Worm (Caenorhabditis elegans) whole organism, L3 larva: Measurements from ENCODE around the gene ZK813.4.
A peak's percentile ranks its signal among the peaks of the same experiment; 100 is the strongest.

ENCODE experiments used
- R02D3.7 ChIP-seq: fragments of 150-350 bp; optimal IDR thresholded peaks from 2 replicates; lab custom pipeline; 2014; ENCODE audit warnings: missing biosample characterization, missing genetic modification characterization
- ZK546.5 ChIP-seq: sonication (generic microtip); optimal IDR thresholded peaks from 2 replicates; lab custom pipeline; 2017; ENCODE audit warnings: missing biosample characterization, missing genetic modification characterization
- aly-2 ChIP-seq: fragments of 150-350 bp; optimal IDR thresholded peaks from 2 replicates; lab custom pipeline; 2014; ENCODE audit warnings: missing biosample characterization, missing genetic modification characterization
- ama-1 ChIP-seq: fragments of 150-350 bp; optimal IDR thresholded peaks from 2 replicates; lab custom pipeline; 2018
- ceh-16 ChIP-seq: sonication (generic microtip); optimal IDR thresholded peaks from 2 replicates; lab custom pipeline; 2017; ENCODE audit warnings: missing biosample characterization, missing genetic modification characterization
- ceh-28 ChIP-seq: fragments of 150-350 bp; optimal IDR thresholded peaks from 2 replicates; lab custom pipeline; 2014; ENCODE audit warnings: missing biosample characterization, missing genetic modification reagents, missing genetic modification characterization
- ceh-82 ChIP-seq: fragments of 150-350 bp; optimal IDR thresholded peaks from 2 replicates; lab custom pipeline; 2014; ENCODE audit warnings: missing biosample characterization, missing genetic modification characterization
- ceh-9 ChIP-seq: sonication (generic microtip); optimal IDR thresholded peaks from 2 replicates; lab custom pipeline; 2018; ENCODE audit warnings: missing biosample characterization, missing genetic modification characterization
- daf-12 ChIP-seq: fragments of 150-350 bp; optimal IDR thresholded peaks from 2 replicates; lab custom pipeline; 2014; ENCODE audit warnings: missing biosample characterization, missing genetic modification reagents, missing genetic modification characterization
- egl-27 ChIP-seq: sonication (generic microtip); optimal IDR thresholded peaks from 4 replicates; lab custom pipeline; 2017; ENCODE audit warnings: missing biosample characterization, missing genetic modification reagents, missing genetic modification characterization
- egl-5 ChIP-seq: fragments of 150-350 bp; optimal IDR thresholded peaks from 2 replicates; lab custom pipeline; 2017; ENCODE audit warnings: missing biosample characterization, missing genetic modification reagents, missing genetic modification characterization, inconsistent platforms
- elt-2 ChIP-seq: sonication (generic microtip); optimal IDR thresholded peaks from 2 replicates; lab custom pipeline; 2016; ENCODE audit warnings: missing genetic modification reagents, mild to moderate bottlenecking, missing genetic modification characterization, missing compliant biosample characterization
- elt-3 ChIP-seq, 3 experiments: fragments of 150-350 bp in 1 of 3; sonication (generic microtip) in 2 of 3; optimal IDR thresholded peaks; 2 replicates in 2 of 3; 4 replicates in 1 of 3; lab custom pipeline; 2014 to 2017; ENCODE audit warnings: missing biosample characterization in 3 of 3, missing genetic modification characterization in 3 of 3
- eor-1 ChIP-seq, 2 experiments: fragments of 150-350 bp; optimal IDR thresholded peaks; 2 replicates each; lab custom pipeline; 2014 to 2018; ENCODE audit warnings: missing biosample characterization in 2 of 2, missing genetic modification characterization in 2 of 2
- fkh-10 ChIP-seq: sonication (generic microtip); optimal IDR thresholded peaks from 2 replicates; lab custom pipeline; 2017; ENCODE audit warnings: missing biosample characterization, missing genetic modification reagents, missing genetic modification characterization
- fkh-2 ChIP-seq: fragments of 150-350 bp; optimal IDR thresholded peaks from 2 replicates; lab custom pipeline; 2014; ENCODE audit warnings: missing biosample characterization, missing genetic modification reagents, missing genetic modification characterization
- fos-1 ChIP-seq: fragments of 150-350 bp; optimal IDR thresholded peaks from 2 replicates; lab custom pipeline; 2014; ENCODE audit warnings: missing biosample characterization, missing genetic modification characterization
- hmg-11 ChIP-seq: sonication (generic microtip); optimal IDR thresholded peaks from 2 replicates; lab custom pipeline; 2016; ENCODE audit warnings: missing genetic modification characterization, missing compliant biosample characterization
- jun-1 ChIP-seq: fragments of 150-350 bp; optimal IDR thresholded peaks from 2 replicates; lab custom pipeline; 2014; ENCODE audit warnings: missing biosample characterization, missing genetic modification reagents, missing genetic modification characterization
- lin-15B ChIP-seq: fragments of 150-350 bp; optimal IDR thresholded peaks from 2 replicates; lab custom pipeline; 2014; ENCODE audit warnings: missing biosample characterization, missing genetic modification characterization
- lin-39 ChIP-seq: fragments of 150-350 bp; optimal IDR thresholded peaks from 2 replicates; lab custom pipeline; 2018; ENCODE audit warnings: missing biosample characterization, missing genetic modification reagents, missing genetic modification characterization
- lsy-12 ChIP-seq: sonication (generic microtip); optimal IDR thresholded peaks from 2 replicates; lab custom pipeline; 2016; ENCODE audit warnings: mild to moderate bottlenecking, missing genetic modification characterization, missing compliant biosample characterization
- mdl-1 ChIP-seq: fragments of 150-350 bp; optimal IDR thresholded peaks from 2 replicates; lab custom pipeline; 2014; ENCODE audit warnings: missing biosample characterization, missing genetic modification characterization
- mml-1 ChIP-seq: fragments of 150-350 bp; sonication (generic microtip); optimal IDR thresholded peaks from 3 replicates; lab custom pipeline; 2014; ENCODE audit warnings: missing biosample characterization, missing genetic modification characterization
- nfya-1 ChIP-seq: sonication (generic microtip); optimal IDR thresholded peaks from 2 replicates; lab custom pipeline; 2017; ENCODE audit warnings: missing genetic modification characterization, mild to moderate bottlenecking, missing compliant biosample characterization, antibody characterized with exemption, moderate library complexity; ENCODE audit not compliant: insufficient read depth
- nhr-11 ChIP-seq: fragments of 150-350 bp; optimal IDR thresholded peaks from 2 replicates; lab custom pipeline; 2014; ENCODE audit warnings: missing biosample characterization, missing genetic modification characterization
- nhr-12 ChIP-seq: fragments of 150-350 bp; optimal IDR thresholded peaks from 2 replicates; lab custom pipeline; 2014; ENCODE audit warnings: missing biosample characterization, missing genetic modification characterization
- nhr-23 ChIP-seq: fragments of 150-350 bp; optimal IDR thresholded peaks from 2 replicates; lab custom pipeline; 2014; ENCODE audit warnings: missing biosample characterization, missing genetic modification reagents, missing genetic modification characterization
- nhr-237 ChIP-seq: fragments of 150-350 bp; optimal IDR thresholded peaks from 2 replicates; lab custom pipeline; 2014; ENCODE audit warnings: missing biosample characterization, missing genetic modification characterization
- nhr-25 ChIP-seq: sonication (generic microtip); optimal IDR thresholded peaks from 2 replicates; lab custom pipeline; 2017; ENCODE audit warnings: missing biosample characterization, missing genetic modification characterization
- nhr-28 ChIP-seq: fragments of 150-350 bp; optimal IDR thresholded peaks from 2 replicates; lab custom pipeline; 2014; ENCODE audit warnings: missing biosample characterization, missing genetic modification characterization
- nhr-43 ChIP-seq: sonication (generic microtip); optimal IDR thresholded peaks from 2 replicates; lab custom pipeline; 2016; ENCODE audit warnings: mild to moderate bottlenecking, missing genetic modification characterization, missing compliant biosample characterization; ENCODE audit not compliant: poor library complexity, severe bottlenecking
- nhr-67 ChIP-seq: fragments of 150-350 bp; optimal IDR thresholded peaks from 2 replicates; lab custom pipeline; 2014; ENCODE audit warnings: missing biosample characterization, missing genetic modification characterization
- nhr-76 ChIP-seq: fragments of 150-350 bp; sonication (generic microtip); optimal IDR thresholded peaks from 5 replicates; lab custom pipeline; 2014; ENCODE audit warnings: missing biosample characterization, missing genetic modification characterization
- nhr-77 ChIP-seq: fragments of 150-350 bp; optimal IDR thresholded peaks from 2 replicates; lab custom pipeline; 2014; ENCODE audit warnings: missing biosample characterization, missing genetic modification characterization
- pqm-1 ChIP-seq: fragments of 150-350 bp; optimal IDR thresholded peaks from 2 replicates; lab custom pipeline; 2017; ENCODE audit warnings: missing biosample characterization, missing genetic modification characterization, inconsistent platforms
- skn-1 ChIP-seq: fragments of 150-350 bp; optimal IDR thresholded peaks from 2 replicates; lab custom pipeline; 2014; ENCODE audit warnings: missing biosample characterization, missing genetic modification characterization
- snpc-4 ChIP-seq: fragments of 150-350 bp; optimal IDR thresholded peaks from 2 replicates; lab custom pipeline; 2014; ENCODE audit warnings: missing biosample characterization, missing genetic modification characterization
- tbx-2 ChIP-seq: sonication (generic microtip); optimal IDR thresholded peaks from 2 replicates; lab custom pipeline; 2016; ENCODE audit warnings: mild to moderate bottlenecking, missing genetic modification characterization, missing compliant biosample characterization
- unc-62 ChIP-seq: fragments of 150-350 bp; sonication (generic microtip); optimal IDR thresholded peaks from 4 replicates; lab custom pipeline; 2014; ENCODE audit warnings: missing biosample characterization, missing genetic modification reagents, missing genetic modification characterization
- zag-1 ChIP-seq: fragments of 150-350 bp; optimal IDR thresholded peaks from 2 replicates; lab custom pipeline; 2014; ENCODE audit warnings: missing biosample characterization, missing genetic modification characterization
- ztf-4 ChIP-seq: fragments of 150-350 bp; optimal IDR thresholded peaks from 2 replicates; lab custom pipeline; 2014; ENCODE audit warnings: missing biosample characterization, missing genetic modification characterization

Gene ZK813.4

ce11 chrX:3393562-3393961, 36.4 kb downstream of the ZK813.4 start, which contains the start of gene slcf-2:
Gene slcf-2, plus strand, starts transcription at chrX:3393862.
- TF ChIP-seq unc-62 (GFP tag; lab: Kevin White, UChicago) (no peak), jun-1 (tag; lab: Kevin White, UChicago) (no peak), mml-1 (no peak), nhr-237 (tag; lab: Kevin White, UChicago) (no peak), lin-15B (tag; lab: Kevin White, UChicago) (no peak), ceh-9 (no peak), egl-5 (tag; lab: Kevin White, UChicago) (no peak), zag-1 (tag; lab: Kevin White, UChicago) (no peak), fos-1 (tag; lab: Kevin White, UChicago) (no peak), lsy-12 (no peak), ama-1 (lab: Kevin White, UChicago) (no peak), ZK546.5 (tag; lab: Kevin White, UChicago) (no peak), pqm-1 (tag; lab: Kevin White, UChicago) (no peak), nhr-76 (no peak), nhr-11 (tag; lab: Kevin White, UChicago) (no peak), nhr-28 (no peak), eor-1 (tag; optimal IDR thresholded peaks at IDR 0.05; lab: Kevin White, UChicago) (no peak)

ce11 chrX:3385362-3385761, 44.6 kb downstream of the ZK813.4 start, which contains the start of gene acp-1:
Gene acp-1, minus strand, starts transcription at chrX:3385462.
- no peak for TF ChIP-seq snpc-4
- no peak for TF ChIP-seq aly-2 (tag; lab: Kevin White, UChicago)
- TF ChIP-seq ceh-82 (tag; lab: Kevin White, UChicago) = no peak
- no peak for TF ChIP-seq lin-39 (tag; lab: Kevin White, UChicago)
- no peak for TF ChIP-seq nhr-43 (tag; lab: Kevin White, UChicago)
- no peak for TF ChIP-seq R02D3.7
- no peak for TF ChIP-seq fkh-2 (tag; lab: Kevin White, UChicago)
- TF ChIP-seq ama-1 (lab: Kevin White, UChicago) = no peak
- no peak for TF ChIP-seq nfya-1 (tag; lab: Kevin White, UChicago)
- no peak for TF ChIP-seq zag-1 (tag; lab: Kevin White, UChicago)
- no peak for TF ChIP-seq nhr-28
- no peak for TF ChIP-seq nhr-23 (tag; lab: Kevin White, UChicago)
- TF ChIP-seq ceh-28 (tag; lab: Kevin White, UChicago) = no peak

- TF ChIP-seq fos-1 (tag; lab: Kevin White, UChicago) = no peak
- TF ChIP-seq ceh-16 (tag; lab: Kevin White, UChicago) = no peak
- TF ChIP-seq egl-27 (tag; lab: Kevin White, UChicago) = no peak
- no peak for TF ChIP-seq nhr-25
- TF ChIP-seq ceh-28 (tag; lab: Kevin White, UChicago) = no peak
- TF ChIP-seq nhr-12 (tag; lab: Kevin White, UChicago) = no peak
- no peak for TF ChIP-seq snpc-4
- no peak for TF ChIP-seq egl-5 (tag; lab: Kevin White, UChicago)
- TF ChIP-seq jun-1 (tag; lab: Kevin White, UChicago) = no peak
- no peak for TF ChIP-seq skn-1 (tag; lab: Kevin White, UChicago)
- no peak for TF ChIP-seq eor-1 (tag; optimal IDR thresholded peaks at IDR 0.05; lab: Kevin White, UChicago)
- TF ChIP-seq aly-2 (tag; lab: Kevin White, UChicago) = no peak
- no peak for TF ChIP-seq pqm-1 (tag; lab: Kevin White, UChicago)
- no peak for TF ChIP-seq mdl-1
- TF ChIP-seq nhr-23 (tag; lab: Kevin White, UChicago) = no peak
- no peak for TF ChIP-seq ceh-9
- no peak for TF ChIP-seq nfya-1 (tag; lab: Kevin White, UChicago)
- TF ChIP-seq nhr-43 (tag; lab: Kevin White, UChicago) = no peak
Measured at ce11 chrX:3380167-3380566, 49.8 kb downstream of the ZK813.4 start, which contains the start of gene ZK563.7. Gene ZK563.7, plus strand, starts transcription at chrX:3380467.

ce11 chrX:3379114-3379513, 50.8 kb downstream of the ZK813.4 start, which contains the start of gene sorf-1:
Gene sorf-1, minus strand, starts transcription at chrX:3379248.
- TF ChIP-seq nhr-11 (tag; lab: Kevin White, UChicago) = no peak
- TF ChIP-seq fkh-2 (tag; lab: Kevin White, UChicago) = no peak
- TF ChIP-seq jun-1 (tag; lab: Kevin White, UChicago) = no peak
- no peak for TF ChIP-seq ceh-9
- TF ChIP-seq tbx-2 (tag; lab: Kevin White, UChicago) = no peak
- peak; percentile 11 for TF ChIP-seq nhr-23 (tag; lab: Kevin White, UChicago)
- no peak for TF ChIP-seq mml-1
- TF ChIP-seq lin-15B (tag; lab: Kevin White, UChicago) = peak; percentile 1
- no peak for TF ChIP-seq zag-1 (tag; lab: Kevin White, UChicago)
- TF ChIP-seq pqm-1 (tag; lab: Kevin White, UChicago) = no peak
- no peak for TF ChIP-seq nhr-28
- TF ChIP-seq ceh-16 (tag; lab: Kevin White, UChicago) = no peak
- TF ChIP-seq nhr-77 (tag; lab: Kevin White, UChicago) = no peak
- no peak for TF ChIP-seq daf-12 (tag; lab: Kevin White, UChicago)
- no peak for TF ChIP-seq nhr-67 (tag; lab: Kevin White, UChicago)
- TF ChIP-seq egl-27 (tag; lab: Kevin White, UChicago) = no peak
- TF ChIP-seq ama-1 (lab: Kevin White, UChicago) = no peak
- TF ChIP-seq lsy-12 = no peak
- no peak for TF ChIP-seq nhr-237 (tag; lab: Kevin White, UChicago)
- no peak for TF ChIP-seq eor-1 (tag; optimal IDR thresholded peaks at IDR 0.05; lab: Kevin White, UChicago)
- TF ChIP-seq nfya-1 (tag; lab: Kevin White, UChicago) = peak; percentile 22
- peak; percentile 23 for TF ChIP-seq lin-39 (tag; lab: Kevin White, UChicago)
- TF ChIP-seq ZK546.5 (tag; lab: Kevin White, UChicago) = no peak
- no peak for TF ChIP-seq nhr-76
- TF ChIP-seq nhr-25 = peak; percentile 11
- no peak for TF ChIP-seq egl-5 (tag; lab: Kevin White, UChicago)
- peak; percentile 9 for TF ChIP-seq elt-2 (tag; lab: Kevin White, UChicago)
- TF ChIP-seq fkh-10 (GFP tag; lab: Kevin White, UChicago) = no peak
- peak; percentile 59 for TF ChIP-seq hmg-11 (tag; lab: Kevin White, UChicago)
- TF ChIP-seq elt-3 (tag; optimal IDR thresholded peaks at IDR 0.05; lab: Kevin White, UChicago) = no peak
- TF ChIP-seq mdl-1 = no peak
- TF ChIP-seq ztf-4 (tag; lab: Kevin White, UChicago) = no peak
